Fruit fly (Drosophila melanogaster) whole organism, pupa: ENCODE data around the gene AP-1-2beta.

ENCODE experiments used
- CG14655 ChIP-seq: fragments of 200-800 bp; sonication (Bioruptor generic); optimal IDR thresholded peaks from 3 replicates; lab custom pipeline; 2017; ENCODE audit warnings: mild to moderate bottlenecking, missing biosample characterization, missing genetic modification reagents, missing genetic modification characterization
- CG15710 ChIP-seq: fragments of 200-800 bp; sonication (Bioruptor generic); optimal IDR thresholded peaks from 2 replicates; lab custom pipeline; 2018; ENCODE audit warnings: missing biosample characterization, mild to moderate bottlenecking, missing genetic modification characterization, moderate library complexity
- CG17806 ChIP-seq: fragments of 200-800 bp; sonication (Bioruptor generic); optimal IDR thresholded peaks from 2 replicates; lab custom pipeline; 2018; ENCODE audit warnings: missing biosample characterization, mild to moderate bottlenecking, missing genetic modification characterization, moderate library complexity
- Snoo ChIP-seq: fragments of 200-800 bp; sonication (Bioruptor generic); optimal IDR thresholded peaks from 3 replicates; lab custom pipeline; 2017; ENCODE audit warnings: missing biosample characterization, mild to moderate bottlenecking, missing genetic modification characterization, inconsistent platforms
- fd96Ca ChIP-seq: fragments of 200-800 bp; sonication (Bioruptor generic); IDR thresholded peaks from 3 replicates; pipeline ENCODE4 v1.3.6; 2022; ENCODE audit warnings: missing biosample characterization, missing genetic modification characterization
- rn ChIP-seq: fragments of 200-800 bp; sonication (Bioruptor generic); IDR thresholded peaks from 2 replicates; pipeline ENCODE4 v1.3.6; 2022; ENCODE audit warnings: missing biosample characterization, missing genetic modification characterization

dm6 chrX:19701611-19702010 lies 29.2 kb upstream of the AP-1-2beta start, which contains the start of gene Tcs4:
- TF ChIP-seq CG15710 (tag; lab: Kevin White, UChicago) (no peak), fd96Ca (no peak), CG14655 (no peak), CG17806 (tag; lab: Kevin White, UChicago) (no peak), Snoo (no peak), rn (GFP tag; lab: Robert Waterston, UW) (no peak)
